Worm (Caenorhabditis elegans) whole organism, midembryonic: ENCODE data around the gene F31B9.2.

Experiments
- T22C8.4 ChIP-seq: fragments of 200-800 bp; sonication (Bioruptor generic); IDR thresholded peaks from 2 replicates; pipeline ENCODE4 v1.3.6; 2022; ENCODE audit warnings: missing genetic modification characterization, missing compliant biosample characterization
- cog-1 ChIP-seq: sonication (generic microtip); optimal IDR thresholded peaks from 2 replicates; lab custom pipeline; 2016; ENCODE audit warnings: missing genetic modification characterization, missing compliant biosample characterization
- flt-1 ChIP-seq: fragments of 200-800 bp; sonication (Bioruptor generic); IDR thresholded peaks from 2 replicates; pipeline ENCODE4 v1.3.6; 2022; ENCODE audit warnings: missing genetic modification characterization, missing compliant biosample characterization
- klf-2 ChIP-seq: fragments of 200-800 bp; sonication (Bioruptor generic); conservative IDR thresholded peaks from 2 replicates; pipeline ENCODE4 v1.3.6; 2022; ENCODE audit warnings: missing genetic modification reagents, missing genetic modification characterization, missing compliant biosample characterization
- med-1 ChIP-seq: sonication (generic microtip); optimal IDR thresholded peaks from 2 replicates; lab custom pipeline; 2017; ENCODE audit warnings: missing genetic modification characterization, mild to moderate bottlenecking, missing compliant biosample characterization, antibody characterized with exemption, missing genetic modification reagents; ENCODE audit not compliant: insufficient read depth
- ref-1 ChIP-seq: fragments of 200-800 bp; sonication (Bioruptor generic); conservative IDR thresholded peaks from 2 replicates; pipeline ENCODE4 v1.3.6; 2022; ENCODE audit warnings: missing genetic modification reagents, missing genetic modification characterization, missing compliant biosample characterization
- tab-1 ChIP-seq: fragments of 200-800 bp; sonication (Bioruptor generic); IDR thresholded peaks from 2 replicates; pipeline ENCODE4 v1.3.6; 2022; ENCODE audit warnings: missing genetic modification characterization, missing compliant biosample characterization
- ztf-23 ChIP-seq: fragments of 200-800 bp; sonication (Bioruptor generic); IDR thresholded peaks from 2 replicates; pipeline ENCODE4 v1.3.6; 2022; ENCODE audit warnings: missing genetic modification reagents, missing genetic modification characterization, missing compliant biosample characterization
- ztf-29 ChIP-seq: fragments of 200-800 bp; sonication (Bioruptor generic); IDR thresholded peaks from 2 replicates; pipeline ENCODE4 v1.3.6; 2022; ENCODE audit warnings: missing genetic modification reagents, missing genetic modification characterization, missing compliant biosample characterization

The F31B9.2 gene

DNA sequence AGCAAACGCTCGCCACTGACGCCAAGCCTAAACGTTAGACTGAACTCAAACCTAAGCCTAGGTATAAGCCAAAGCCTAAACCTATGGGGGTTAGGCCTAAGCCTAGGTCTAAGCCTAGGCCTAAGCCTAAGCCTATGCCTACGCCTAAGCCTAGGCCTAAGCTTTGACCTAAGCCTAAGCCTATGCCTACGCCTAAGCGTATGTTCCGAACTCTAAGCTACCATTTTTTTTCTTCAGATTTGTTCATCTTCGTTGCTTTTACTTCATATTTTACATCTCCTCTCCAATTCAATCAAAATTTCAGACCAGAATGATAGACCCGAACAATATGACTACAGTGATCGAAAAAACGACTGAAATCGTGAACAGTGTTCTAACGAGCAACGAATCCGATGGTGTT lies 6.8 kb upstream of the F31B9.2 start, which contains the start of gene npr-33:
npr-33 (plus strand) TSS at position 301 of the 400 bp plus-strand sequence.
- TF ChIP-seq klf-2 (GFP tag; lab: Robert Waterston, UW) = no peak
- no peak for TF ChIP-seq med-1 (GFP tag; lab: Kevin White, UChicago)
- TF ChIP-seq ztf-29 (GFP tag; lab: Robert Waterston, UW) = no peak
- no peak for TF ChIP-seq ref-1
- TF ChIP-seq T22C8.4 (GFP tag; lab: Robert Waterston, UW) = no peak
- TF ChIP-seq ztf-23 (GFP tag; lab: Robert Waterston, UW) = no peak
- TF ChIP-seq cog-1 (tag; lab: Kevin White, UChicago) = no peak
- TF ChIP-seq tab-1 = no peak
- TF ChIP-seq flt-1 (GFP tag; lab: Robert Waterston, UW) = no peak

DNA sequence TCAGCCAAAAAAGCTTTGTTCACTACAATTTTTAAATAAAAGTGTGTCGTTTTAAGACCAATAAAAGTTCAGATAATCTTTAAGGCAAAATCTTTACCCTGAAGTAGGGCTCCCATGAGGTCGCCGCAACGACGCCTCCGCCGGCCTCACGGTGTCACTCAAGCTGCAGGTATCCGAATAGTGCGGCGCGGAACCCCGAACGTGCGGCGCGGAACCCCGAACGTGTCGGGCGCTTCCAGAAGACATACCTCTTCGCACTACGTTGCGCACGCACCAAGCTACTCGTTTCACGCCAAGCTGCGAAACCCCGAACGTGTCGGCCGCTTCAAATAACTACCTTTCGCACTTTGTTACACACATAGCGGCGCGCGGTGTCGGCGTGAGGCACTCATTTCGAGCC lies 4.3 kb upstream of the F31B9.2 start:
- no peak for TF ChIP-seq tab-1
- no peak for TF ChIP-seq flt-1 (GFP tag; lab: Robert Waterston, UW)

DNA sequence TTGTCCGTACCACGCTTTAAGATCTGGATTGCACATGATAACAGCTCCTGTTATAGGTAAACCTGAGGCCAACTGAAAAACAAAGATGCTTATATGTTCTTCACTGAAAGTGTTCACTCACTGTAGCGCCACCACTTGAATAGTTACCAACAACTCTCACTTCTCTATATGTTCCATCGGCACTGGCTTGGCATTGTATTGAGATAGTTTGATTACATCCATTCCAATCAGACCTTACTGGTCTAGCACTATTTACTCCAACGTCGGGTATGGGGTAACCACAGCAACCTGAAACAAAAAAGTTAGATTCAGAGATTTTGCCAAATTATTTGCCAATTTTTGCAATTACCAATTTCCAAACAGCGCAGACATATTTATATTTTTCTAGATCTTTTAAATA lies 1.4 kb upstream of the F31B9.2 start:
- TF ChIP-seq ztf-23 (GFP tag; lab: Robert Waterston, UW) (no peak), ztf-29 (GFP tag; lab: Robert Waterston, UW) (no peak), T22C8.4 (GFP tag; lab: Robert Waterston, UW) (no peak), flt-1 (GFP tag; lab: Robert Waterston, UW) (no peak), ref-1 (no peak), tab-1 (no peak), med-1 (GFP tag; lab: Kevin White, UChicago) (no peak), klf-2 (GFP tag; lab: Robert Waterston, UW) (no peak), cog-1 (tag; lab: Kevin White, UChicago) (no peak)

DNA sequence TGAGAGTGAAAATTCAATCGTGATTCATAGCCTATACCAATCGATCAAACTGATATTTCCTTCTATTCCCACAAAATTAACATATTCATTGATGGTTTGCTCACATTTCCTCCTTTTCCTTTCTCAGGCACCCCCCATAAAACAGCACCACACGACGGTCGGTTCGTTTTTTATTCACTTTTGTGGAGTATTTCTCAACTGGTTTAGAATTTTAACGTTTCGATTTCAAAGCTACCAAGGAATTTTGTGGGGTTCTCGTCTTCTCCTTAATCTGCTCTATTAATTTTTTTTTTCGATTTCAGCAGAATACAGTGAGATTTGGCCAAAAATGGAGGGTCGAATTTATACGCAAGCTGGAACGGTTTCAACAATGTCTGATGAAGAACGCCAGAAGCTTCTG lies 2.2 kb downstream of the F31B9.2 start, which contains the start of gene F31B9.7:
F31B9.7 (plus strand) TSS at position 301 of the 400 bp plus-strand sequence.
- TF ChIP-seq cog-1 (tag; lab: Kevin White, UChicago) (no peak), T22C8.4 (GFP tag; lab: Robert Waterston, UW) (no peak), ztf-29 (GFP tag; lab: Robert Waterston, UW) (no peak), ztf-23 (GFP tag; lab: Robert Waterston, UW) (no peak), ref-1 (no peak), klf-2 (GFP tag; lab: Robert Waterston, UW) (no peak), med-1 (GFP tag; lab: Kevin White, UChicago) (no peak), tab-1 (no peak), flt-1 (GFP tag; lab: Robert Waterston, UW) (no peak)

DNA sequence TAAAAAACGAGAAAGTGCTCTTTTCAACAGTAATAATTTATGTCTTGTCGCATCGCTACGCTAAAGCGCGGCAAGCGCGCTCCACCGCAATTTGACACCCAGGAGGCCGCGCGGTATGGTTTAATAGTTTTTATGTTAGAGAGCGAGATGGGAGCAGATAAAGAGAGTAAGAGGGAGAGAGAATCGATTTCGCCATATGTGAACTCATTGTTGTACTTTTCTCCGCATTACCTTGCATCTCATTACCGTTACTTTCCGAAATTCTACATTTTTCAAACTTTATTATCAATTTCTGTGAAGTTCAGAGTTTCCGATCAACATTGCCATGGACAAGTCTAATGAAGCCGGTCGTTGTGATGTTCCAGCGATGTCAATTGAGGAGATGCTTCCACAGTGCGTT lies 6.3 kb downstream of the F31B9.2 start, which contains the start of gene F31B9.3:
F31B9.3 (plus strand) TSS at position 301 of the 400 bp plus-strand sequence.
- TF ChIP-seq klf-2 (GFP tag; lab: Robert Waterston, UW) = no peak
- TF ChIP-seq T22C8.4 (GFP tag; lab: Robert Waterston, UW) = no peak
- TF ChIP-seq flt-1 (GFP tag; lab: Robert Waterston, UW) = no peak
- no peak for TF ChIP-seq ref-1
- no peak for TF ChIP-seq tab-1
- no peak for TF ChIP-seq ztf-23 (GFP tag; lab: Robert Waterston, UW)
- no peak for TF ChIP-seq cog-1 (tag; lab: Kevin White, UChicago)
- TF ChIP-seq ztf-29 (GFP tag; lab: Robert Waterston, UW) = no peak

DNA sequence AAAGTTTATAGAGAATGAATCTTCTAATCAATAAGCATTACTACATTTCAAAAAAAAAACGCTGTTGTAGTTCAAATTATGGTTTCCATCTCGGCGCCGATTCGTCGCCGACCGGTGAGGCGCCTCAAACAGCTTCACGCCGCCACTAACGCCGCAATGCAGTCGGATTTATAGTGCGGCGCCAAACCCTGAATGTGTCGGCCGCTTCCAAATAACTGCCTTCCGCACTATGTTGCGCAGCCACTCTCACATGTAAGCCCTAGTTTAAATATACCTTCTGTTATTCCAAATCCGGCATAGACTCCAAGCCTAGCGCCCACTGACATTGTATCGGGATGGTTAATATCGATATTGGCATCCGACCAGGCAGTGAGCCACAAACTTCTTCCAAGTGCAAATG lies 15.7 kb downstream of the F31B9.2 start:
- TF ChIP-seq ztf-29 (GFP tag; lab: Robert Waterston, UW) = no peak
- TF ChIP-seq klf-2 (GFP tag; lab: Robert Waterston, UW) = no peak
- no peak for TF ChIP-seq med-1 (GFP tag; lab: Kevin White, UChicago)
- TF ChIP-seq cog-1 (tag; lab: Kevin White, UChicago) = no peak
- no peak for TF ChIP-seq T22C8.4 (GFP tag; lab: Robert Waterston, UW)
- no peak for TF ChIP-seq ref-1
- TF ChIP-seq flt-1 (GFP tag; lab: Robert Waterston, UW) = no peak
- TF ChIP-seq ztf-23 (GFP tag; lab: Robert Waterston, UW) = no peak
- TF ChIP-seq tab-1 = no peak

DNA sequence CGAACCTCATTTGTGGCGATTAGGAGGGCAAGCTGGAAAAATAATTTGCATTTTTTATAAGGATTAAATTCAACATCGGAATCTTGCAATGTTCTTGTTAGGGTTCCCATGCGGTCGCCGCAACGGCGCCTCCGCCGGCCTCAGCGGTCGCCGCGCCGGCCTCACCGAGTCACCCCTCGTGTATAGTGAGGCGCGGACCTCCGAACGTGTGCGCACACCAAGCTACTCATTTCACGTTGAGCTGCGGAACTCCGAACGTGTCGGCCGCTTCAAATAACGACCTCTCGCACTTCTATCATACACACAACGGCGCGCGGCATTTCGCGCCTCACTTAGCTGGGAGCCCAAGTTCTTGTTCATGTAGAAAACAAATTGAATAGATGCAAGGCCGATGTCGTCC lies 20.7 kb downstream of the F31B9.2 start:
- TF ChIP-seq klf-2 (GFP tag; lab: Robert Waterston, UW) (no peak), ref-1 (no peak), tab-1 (no peak), T22C8.4 (GFP tag; lab: Robert Waterston, UW) (no peak), ztf-23 (GFP tag; lab: Robert Waterston, UW) (no peak), flt-1 (GFP tag; lab: Robert Waterston, UW) (no peak), ztf-29 (GFP tag; lab: Robert Waterston, UW) (no peak), med-1 (GFP tag; lab: Kevin White, UChicago) (no peak), cog-1 (tag; lab: Kevin White, UChicago) (no peak)

DNA sequence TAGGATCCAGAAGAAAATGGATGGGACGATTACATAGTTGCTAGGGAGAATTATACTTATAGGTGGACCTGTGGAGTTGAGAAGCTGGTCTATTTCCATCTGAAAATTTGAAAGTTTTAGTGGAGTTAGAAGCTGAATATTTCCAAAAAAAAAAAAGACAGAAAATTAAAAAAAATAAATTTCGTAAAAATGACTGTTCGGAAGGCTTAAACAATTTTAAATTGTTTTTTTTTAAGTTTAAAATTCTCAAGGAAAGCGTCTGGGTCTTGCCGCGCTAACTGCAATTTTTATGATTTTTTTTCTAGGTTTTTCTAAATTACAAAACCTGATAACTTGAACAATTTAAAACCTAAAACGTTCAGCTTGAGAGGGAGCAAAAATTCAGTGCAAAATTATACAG lies 22.1 kb downstream of the F31B9.2 start, which contains the start of gene mrp-3:
mrp-3 (minus strand) TSS at position 101 of the 400 bp plus-strand sequence.
- no peak for TF ChIP-seq ztf-23 (GFP tag; lab: Robert Waterston, UW)
- TF ChIP-seq tab-1 = no peak
- no peak for TF ChIP-seq flt-1 (GFP tag; lab: Robert Waterston, UW)
- no peak for TF ChIP-seq T22C8.4 (GFP tag; lab: Robert Waterston, UW)
- no peak for TF ChIP-seq med-1 (GFP tag; lab: Kevin White, UChicago)
- TF ChIP-seq ztf-29 (GFP tag; lab: Robert Waterston, UW) = no peak

DNA sequence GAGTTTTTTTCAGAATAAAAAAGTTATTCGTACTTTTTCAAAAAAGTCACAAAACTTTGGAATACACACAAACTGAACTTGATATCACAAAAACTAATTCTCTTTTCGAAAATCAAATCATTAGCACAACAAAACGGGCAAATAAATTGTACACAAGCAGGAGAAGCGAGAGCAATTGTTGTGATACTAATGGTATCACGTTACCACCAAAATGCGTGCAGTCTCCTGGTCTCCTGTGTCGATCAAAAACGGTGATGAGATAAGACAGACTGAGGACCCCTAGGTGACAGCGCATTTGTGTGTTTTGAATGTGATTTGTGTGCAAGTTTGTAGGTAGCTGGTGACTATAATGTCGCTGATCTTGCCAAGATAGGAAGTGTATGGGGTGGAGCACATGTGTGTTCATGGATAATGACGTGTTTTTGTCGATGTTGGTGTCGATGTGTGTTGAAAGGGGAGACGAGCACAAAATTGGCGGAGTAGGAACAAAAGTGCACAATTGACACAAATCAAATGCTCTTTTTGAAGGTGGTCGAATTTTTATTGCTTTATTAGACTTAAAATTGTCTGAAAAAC lies 22.7 kb downstream of the F31B9.2 start:
- TF ChIP-seq tab-1 (no peak), T22C8.4 (GFP tag; lab: Robert Waterston, UW) (no peak), ref-1 (no peak), ztf-29 (GFP tag; lab: Robert Waterston, UW) (no peak), cog-1 (tag; lab: Kevin White, UChicago) (no peak)

DNA sequence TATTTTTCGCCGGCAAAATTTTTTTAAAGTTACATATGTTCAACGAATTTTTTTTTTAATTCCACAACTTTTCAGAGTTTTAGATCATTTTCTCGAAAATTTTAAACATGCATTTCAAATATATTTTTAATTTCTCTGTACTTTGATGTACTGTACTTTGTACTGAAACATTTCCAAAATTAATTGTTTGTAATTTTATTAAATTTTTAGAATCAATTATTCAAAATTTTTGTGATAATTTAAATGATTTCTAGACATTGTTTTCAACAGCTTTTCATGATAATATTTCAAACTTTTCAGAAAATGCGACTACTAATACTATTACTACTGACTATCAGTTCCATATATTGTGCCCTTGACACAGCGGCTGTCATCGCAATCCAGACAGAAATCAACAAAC lies 26.5 kb downstream of the F31B9.2 start, which contains the start of gene mec-5:
mec-5 (plus strand) TSS at position 301 of the 400 bp plus-strand sequence.
- TF ChIP-seq T22C8.4 (GFP tag; lab: Robert Waterston, UW) = no peak
- no peak for TF ChIP-seq ztf-23 (GFP tag; lab: Robert Waterston, UW)
- TF ChIP-seq klf-2 (GFP tag; lab: Robert Waterston, UW) = no peak
- no peak for TF ChIP-seq tab-1
